Worm (Caenorhabditis elegans) whole organism, L1 larva: ENCODE results near the gene alh-1.
A peak's percentile ranks its signal among the peaks of the same experiment; 100 is the strongest.

Source experiments
- C04F5.9 ChIP-seq: sonication (generic microtip); optimal IDR thresholded peaks from 2 replicates; lab custom pipeline; 2016; ENCODE audit warnings: missing genetic modification characterization, missing compliant biosample characterization
- C16A3.4 ChIP-seq: fragments of 150-350 bp; optimal IDR thresholded peaks from 2 replicates; lab custom pipeline; 2014; ENCODE audit warnings: missing biosample characterization, missing genetic modification characterization
- C34B4.2 ChIP-seq: sonication (generic microtip); optimal IDR thresholded peaks from 2 replicates; lab custom pipeline; 2017; ENCODE audit warnings: mild to moderate bottlenecking, missing genetic modification characterization, missing compliant biosample characterization
- Y116A8C.19 ChIP-seq: sonication (generic microtip); optimal IDR thresholded peaks from 2 replicates; lab custom pipeline; 2016; ENCODE audit warnings: missing compliant biosample characterization, missing genetic modification characterization, borderline replicate concordance
- aha-1 ChIP-seq: fragments of 150-350 bp; optimal IDR thresholded peaks from 2 replicates; lab custom pipeline; 2014; ENCODE audit warnings: missing biosample characterization, missing genetic modification characterization
- ceh-8 ChIP-seq: fragments of 200-800 bp; sonication (Bioruptor generic); optimal IDR thresholded peaks from 2 replicates; lab custom pipeline; 2018; ENCODE audit warnings: mild to moderate bottlenecking, missing genetic modification characterization, moderate library complexity, missing compliant biosample characterization
- ceh-90 ChIP-seq: sonication (generic microtip); optimal IDR thresholded peaks from 2 replicates; lab custom pipeline; 2016; ENCODE audit warnings: missing genetic modification characterization, missing compliant biosample characterization
- dpl-1 ChIP-seq, 3 experiments: fragments of 150-350 bp in 2 of 3; sonication (generic microtip) in 1 of 3; optimal IDR thresholded peaks; 2 replicates each; lab custom pipeline; 2014 to 2017; ENCODE audit warnings: missing biosample characterization in 3 of 3, missing genetic modification characterization in 3 of 3, missing genetic modification reagents in 3 of 3
- efl-3 ChIP-seq: fragments of 200-800 bp; sonication (Bioruptor generic); optimal IDR thresholded peaks from 2 replicates; lab custom pipeline; 2018; ENCODE audit warnings: mild to moderate bottlenecking, missing genetic modification characterization, missing compliant biosample characterization
- ets-5 ChIP-seq: fragments of 200-800 bp; sonication (Bioruptor generic); IDR thresholded peaks from 2 replicates; pipeline ENCODE4 v1.3.6; 2022; ENCODE audit warnings: missing genetic modification characterization, missing compliant biosample characterization
- fkh-10 ChIP-seq: sonication (generic microtip); optimal IDR thresholded peaks from 2 replicates; lab custom pipeline; 2017; ENCODE audit warnings: missing biosample characterization, missing genetic modification reagents, missing genetic modification characterization
- fkh-4 ChIP-seq: sonication (generic microtip); optimal IDR thresholded peaks from 2 replicates; lab custom pipeline; 2016; ENCODE audit warnings: missing compliant biosample characterization, missing genetic modification characterization, borderline replicate concordance
- fkh-8 ChIP-seq: sonication (generic microtip); optimal IDR thresholded peaks from 2 replicates; lab custom pipeline; 2016; ENCODE audit warnings: mild to moderate bottlenecking, missing genetic modification characterization, missing compliant biosample characterization
- hlh-17 ChIP-seq: fragments of 200-800 bp; sonication (Bioruptor generic); optimal IDR thresholded peaks from 2 replicates; lab custom pipeline; 2018; ENCODE audit warnings: missing genetic modification characterization, mild to moderate bottlenecking, missing compliant biosample characterization, moderate library complexity, borderline replicate concordance
- hlh-4 ChIP-seq: sonication (generic microtip); optimal IDR thresholded peaks from 2 replicates; lab custom pipeline; 2016; ENCODE audit warnings: mild to moderate bottlenecking, missing genetic modification characterization, missing compliant biosample characterization
- isw-1 ChIP-seq: fragments of 200-800 bp; sonication (Bioruptor generic); IDR thresholded peaks from 2 replicates; pipeline ENCODE4 v1.3.6; 2022; ENCODE audit warnings: missing genetic modification characterization, missing compliant biosample characterization
- lin-14 ChIP-seq: fragments of 200-800 bp; sonication (Bioruptor generic); optimal IDR thresholded peaks from 2 replicates; lab custom pipeline; 2018; ENCODE audit warnings: mild to moderate bottlenecking, missing genetic modification characterization, moderate library complexity, missing compliant biosample characterization
- lin-15B ChIP-seq: fragments of 150-350 bp; sonication (generic microtip); optimal IDR thresholded peaks from 3 replicates; lab custom pipeline; 2014; ENCODE audit warnings: missing biosample characterization, missing genetic modification characterization
- lsy-2 ChIP-seq, 2 experiments: fragments of 150-350 bp; optimal IDR thresholded peaks; 2 replicates each; lab custom pipeline; 2014; ENCODE audit warnings: missing biosample characterization in 2 of 2, missing genetic modification characterization in 2 of 2
- mef-2 ChIP-seq: fragments of 150-350 bp; optimal IDR thresholded peaks from 2 replicates; lab custom pipeline; 2014; ENCODE audit warnings: missing biosample characterization, missing genetic modification characterization
- mep-1 ChIP-seq: fragments of 150-350 bp; optimal IDR thresholded peaks from 2 replicates; lab custom pipeline; 2014; ENCODE audit warnings: missing biosample characterization, missing genetic modification characterization
- nhr-11 ChIP-seq: fragments of 150-350 bp; optimal IDR thresholded peaks from 2 replicates; lab custom pipeline; 2014; ENCODE audit warnings: missing biosample characterization, missing genetic modification characterization
- nhr-19 ChIP-seq: fragments of 200-800 bp; sonication (Bioruptor generic); conservative IDR thresholded peaks from 2 replicates; pipeline ENCODE4 v1.3.6; 2022; ENCODE audit warnings: missing genetic modification characterization, missing compliant biosample characterization
- nhr-237 ChIP-seq: fragments of 150-350 bp; optimal IDR thresholded peaks from 2 replicates; lab custom pipeline; 2014; ENCODE audit warnings: missing biosample characterization, missing genetic modification characterization
- nhr-28 ChIP-seq: fragments of 150-350 bp; optimal IDR thresholded peaks from 2 replicates; lab custom pipeline; 2014; ENCODE audit warnings: missing biosample characterization, missing genetic modification characterization
- nhr-71 ChIP-seq: sonication (generic microtip); optimal IDR thresholded peaks from 2 replicates; lab custom pipeline; 2016; ENCODE audit warnings: mild to moderate bottlenecking, missing genetic modification characterization, moderate library complexity, missing compliant biosample characterization
- nhr-76 ChIP-seq: sonication (generic microtip); optimal IDR thresholded peaks from 2 replicates; lab custom pipeline; 2017; ENCODE audit warnings: missing biosample characterization, missing genetic modification characterization
- nhr-77 ChIP-seq: fragments of 150-350 bp; optimal IDR thresholded peaks from 2 replicates; lab custom pipeline; 2014; ENCODE audit warnings: missing biosample characterization, missing genetic modification characterization
- nhr-84 ChIP-seq: sonication (generic microtip); optimal IDR thresholded peaks from 2 replicates; lab custom pipeline; 2017; ENCODE audit warnings: missing biosample characterization, missing genetic modification characterization
- nhr-85 ChIP-seq: sonication (generic microtip); peaks from one replicate; lab custom pipeline; 2016; ENCODE audit warnings: missing genetic modification characterization, inconsistent platforms, missing compliant biosample characterization
- nhr-90 ChIP-seq: sonication (generic microtip); optimal IDR thresholded peaks from 2 replicates; lab custom pipeline; 2016; ENCODE audit warnings: mild to moderate bottlenecking, missing genetic modification characterization, missing compliant biosample characterization; ENCODE audit not compliant: poor library complexity
- pax-3 ChIP-seq: fragments of 200-800 bp; sonication (Bioruptor generic); optimal IDR thresholded peaks from 2 replicates; lab custom pipeline; 2018; ENCODE audit warnings: mild to moderate bottlenecking, missing genetic modification characterization, moderate library complexity, missing compliant biosample characterization
- pqm-1 ChIP-seq: sonication (generic microtip); optimal IDR thresholded peaks from 3 replicates; lab custom pipeline; 2017; ENCODE audit warnings: missing biosample characterization, missing genetic modification characterization
- snu-23 ChIP-seq: sonication (generic microtip); optimal IDR thresholded peaks from 2 replicates; lab custom pipeline; 2016; ENCODE audit warnings: missing genetic modification characterization, missing compliant biosample characterization
- swsn-7 ChIP-seq: sonication (generic microtip); optimal IDR thresholded peaks from 2 replicates; lab custom pipeline; 2016; ENCODE audit warnings: missing genetic modification characterization, missing compliant biosample characterization
- tbx-2 ChIP-seq: sonication (generic microtip); optimal IDR thresholded peaks from 2 replicates; lab custom pipeline; 2016; ENCODE audit warnings: missing genetic modification characterization, missing compliant biosample characterization
- unc-62 ChIP-seq: fragments of 150-350 bp; optimal IDR thresholded peaks from 2 replicates; lab custom pipeline; 2014; ENCODE audit warnings: missing biosample characterization, missing genetic modification reagents, missing genetic modification characterization
- unc-98 ChIP-seq: fragments of 200-800 bp; sonication (Bioruptor generic); IDR thresholded peaks from 2 replicates; pipeline ENCODE4 v1.3.6; 2022; ENCODE audit warnings: missing genetic modification characterization, missing compliant biosample characterization
- vab-15 ChIP-seq: sonication (generic microtip); optimal IDR thresholded peaks from 2 replicates; lab custom pipeline; 2017; ENCODE audit warnings: missing genotype, mild to moderate bottlenecking, missing genetic modification characterization, missing compliant biosample characterization
- xbp-1 ChIP-seq: sonication (generic microtip); optimal IDR thresholded peaks from 2 replicates; lab custom pipeline; 2016; ENCODE audit warnings: missing genetic modification characterization, missing compliant biosample characterization
- zag-1 ChIP-seq: fragments of 150-350 bp; optimal IDR thresholded peaks from 2 replicates; lab custom pipeline; 2014; ENCODE audit warnings: missing biosample characterization, missing genetic modification characterization
- ztf-11 ChIP-seq, 2 experiments: sonication (generic microtip); optimal IDR thresholded peaks; 2 replicates each; lab custom pipeline; 2016 to 2017; ENCODE audit warnings: missing genetic modification characterization in 2 of 2, missing biosample characterization in 1 of 2, missing compliant biosample characterization in 1 of 2
- ztf-4 ChIP-seq: fragments of 150-350 bp; optimal IDR thresholded peaks from 2 replicates; lab custom pipeline; 2014; ENCODE audit warnings: missing biosample characterization, missing genetic modification characterization

alh-1 gene

DNA sequence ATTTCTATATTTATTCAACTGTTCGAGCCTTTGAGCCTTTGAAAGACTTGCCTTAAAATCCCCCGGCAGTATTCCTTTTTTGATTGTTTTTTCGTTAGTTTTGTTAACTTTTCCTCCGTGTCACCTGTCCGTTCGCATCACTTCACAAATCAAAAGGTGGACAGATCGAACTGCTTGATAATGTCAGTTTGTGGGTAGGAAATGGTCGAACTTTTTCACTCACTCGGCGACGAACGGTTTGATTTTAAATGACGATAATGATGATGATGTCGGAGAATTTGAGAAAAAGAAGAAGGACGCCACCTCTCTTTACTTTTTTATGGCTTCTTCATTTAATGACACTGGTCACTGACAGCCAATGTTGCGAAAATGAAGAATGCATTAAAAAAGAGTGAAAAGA is 41.5 kb downstream of the alh-1 start:
- TF ChIP-seq nhr-90 (tag; lab: Kevin White, UChicago) (no peak), hlh-17 (GFP tag; lab: Kevin White, UChicago) (no peak), vab-15 (tag; lab: Kevin White, UChicago) (no peak), mef-2 (tag; lab: Kevin White, UChicago) (no peak), unc-98 (GFP tag; lab: Robert Waterston, UW) (no peak)

DNA sequence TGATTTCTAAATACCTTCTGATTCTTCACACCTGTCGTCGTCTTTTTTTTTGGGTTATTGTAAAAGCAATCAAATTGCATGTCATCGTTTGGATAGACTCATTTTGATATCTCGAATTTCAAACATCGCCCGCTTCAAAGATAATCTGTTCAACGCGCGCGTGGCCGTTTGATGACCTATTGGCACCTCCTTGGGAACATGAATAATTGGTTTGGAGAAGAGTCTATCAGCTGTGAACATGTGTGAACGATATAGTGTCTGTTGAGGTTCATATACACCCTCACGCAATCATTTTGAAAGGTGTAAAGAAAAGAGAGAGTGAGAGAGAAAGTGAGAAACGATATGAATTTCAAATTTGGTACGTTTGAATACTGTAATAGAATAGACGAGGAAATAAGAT is 43.0 kb downstream of the alh-1 start:
- TF ChIP-seq ztf-11 (tag; optimal IDR thresholded peaks at IDR 0.05; lab: Kevin White, UChicago): peak in 1 of 2 experiments; percentile 52
- no peak for TF ChIP-seq nhr-71
- TF ChIP-seq lin-15B: no peak
- no peak for TF ChIP-seq isw-1
- TF ChIP-seq nhr-76 (tag; lab: Kevin White, UChicago): no peak
- peak; percentile 96 for TF ChIP-seq tbx-2 (tag; lab: Kevin White, UChicago)

DNA sequence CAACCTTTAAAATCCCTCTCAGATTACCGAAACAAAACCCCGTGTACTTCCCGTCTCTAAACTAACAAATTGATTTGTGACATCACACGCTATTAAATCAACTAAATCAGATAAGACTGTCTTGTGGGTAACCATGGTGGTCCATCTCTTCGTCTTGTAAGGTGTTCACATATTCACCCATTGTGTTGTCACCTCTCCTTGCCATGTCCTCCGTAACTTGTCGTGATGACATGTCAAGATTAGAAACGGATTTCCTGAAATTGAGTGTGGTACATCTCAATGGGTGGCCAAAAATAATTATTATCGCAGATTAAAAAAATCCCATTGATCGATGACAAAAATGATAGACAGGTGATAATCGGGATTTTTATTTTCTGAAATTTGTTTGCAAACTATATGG is 46.8 kb downstream of the alh-1 start:
- TF ChIP-seq fkh-4 (tag; lab: Kevin White, UChicago) (no peak), nhr-11 (no peak), dpl-1 (GFP tag; optimal IDR thresholded peaks at IDR 0.05; lab: Kevin White, UChicago) (no peak), nhr-85 (tag; lab: Kevin White, UChicago) (no peak), pqm-1 (no peak), nhr-84 (tag; lab: Kevin White, UChicago) (no peak), xbp-1 (tag; lab: Kevin White, UChicago) (no peak), C16A3.4 (tag; lab: Kevin White, UChicago) (no peak), nhr-28 (tag; lab: Kevin White, UChicago) (no peak), nhr-90 (tag; lab: Kevin White, UChicago) (no peak), nhr-76 (tag; lab: Kevin White, UChicago) (no peak), fkh-8 (no peak), zag-1 (no peak), fkh-10 (GFP tag; lab: Kevin White, UChicago) (no peak), unc-62 (GFP tag; lab: Kevin White, UChicago) (no peak), unc-98 (GFP tag; lab: Robert Waterston, UW) (no peak), hlh-4 (tag; lab: Kevin White, UChicago) (no peak), nhr-19 (GFP tag; lab: Robert Waterston, UW) (no peak)
- TF ChIP-seq, all 84 proteins: peak for 0

DNA sequence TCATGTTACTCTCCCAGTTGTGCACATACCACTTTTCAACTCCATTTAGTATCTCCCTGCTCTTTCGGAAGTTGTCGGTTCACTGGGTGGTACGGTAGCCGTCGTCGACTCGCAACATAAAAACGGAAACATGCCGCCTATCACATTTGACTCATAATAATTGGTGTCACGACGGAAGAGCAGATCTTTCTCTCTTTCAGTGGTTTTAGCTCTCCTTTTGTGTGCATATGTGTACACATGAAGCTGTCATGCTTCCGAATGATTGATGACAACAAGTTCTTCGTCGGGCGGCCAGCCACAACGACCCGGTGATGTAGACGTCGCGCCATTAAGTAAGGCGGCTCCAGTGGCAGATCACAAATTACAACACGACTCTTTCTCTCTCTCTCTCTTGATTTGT is 48.2 kb downstream of the alh-1 start:
- TF ChIP-seq hlh-17 (GFP tag; lab: Kevin White, UChicago) (no peak), tbx-2 (tag; lab: Kevin White, UChicago) (peak; percentile 92), nhr-237 (tag; lab: Kevin White, UChicago) (no peak)

DNA sequence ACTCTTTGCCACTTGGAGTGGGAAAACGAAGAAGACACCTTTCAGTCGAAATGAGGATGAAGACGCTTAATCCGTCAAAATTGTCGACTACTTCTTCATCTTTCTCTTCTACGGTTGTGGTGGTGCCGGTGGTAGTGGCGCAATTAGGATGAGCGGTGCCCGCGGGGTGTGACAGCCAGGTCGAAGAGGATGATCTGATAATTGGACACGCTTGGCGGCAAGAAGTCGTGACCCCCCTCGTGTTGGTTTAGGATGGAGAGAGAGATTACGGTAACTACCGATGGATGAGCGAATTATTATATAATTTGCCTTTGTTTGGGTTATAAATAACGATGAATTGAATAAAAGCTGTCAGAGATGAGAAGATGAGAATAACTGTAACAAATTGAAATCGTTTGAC is 49.4 kb downstream of the alh-1 start:
- TF ChIP-seq Y116A8C.19 (tag; lab: Kevin White, UChicago) (no peak), nhr-85 (tag; lab: Kevin White, UChicago) (peak; percentile 75), ets-5 (GFP tag; lab: Robert Waterston, UW) (0 out of 2 replicates have a peak, but pooled peaks have one; percentile 28), tbx-2 (tag; lab: Kevin White, UChicago) (peak; percentile 39)

DNA sequence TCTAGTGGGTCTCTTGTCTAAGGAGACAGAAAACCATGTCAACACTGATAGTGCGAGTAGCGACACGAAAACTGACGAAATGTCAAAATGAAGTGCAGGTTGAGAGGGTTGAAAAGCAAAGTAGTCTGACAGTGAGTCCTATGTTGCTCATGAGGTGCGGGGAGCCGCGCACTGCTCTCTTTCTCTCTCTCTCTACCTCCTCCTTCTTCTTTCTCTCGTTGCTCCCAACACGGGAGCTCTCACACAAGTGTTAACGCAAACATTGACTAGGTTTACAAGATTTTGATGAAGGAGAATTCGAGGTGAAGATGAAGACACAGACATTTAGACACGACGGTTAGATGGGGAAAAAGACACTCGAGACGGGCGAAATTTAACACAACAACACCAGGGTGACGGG is 51.7 kb downstream of the alh-1 start:
- TF ChIP-seq hlh-4 (tag; lab: Kevin White, UChicago) (no peak), aha-1 (tag; lab: Kevin White, UChicago) (no peak), pqm-1 (no peak), lsy-2 (tag; optimal IDR thresholded peaks at IDR 0.05; lab: Kevin White, UChicago) (peak in 1 of 2 experiments; percentile 23), C04F5.9 (tag; lab: Kevin White, UChicago) (no peak), ztf-11 (tag; optimal IDR thresholded peaks at IDR 0.05; lab: Kevin White, UChicago) (no peak), C34B4.2 (tag; lab: Kevin White, UChicago) (no peak), efl-3 (GFP tag; lab: Kevin White, UChicago) (no peak), ztf-4 (tag; lab: Kevin White, UChicago) (no peak), lin-14 (GFP tag; lab: Kevin White, UChicago) (peak; percentile 26), vab-15 (tag; lab: Kevin White, UChicago) (no peak), unc-98 (GFP tag; lab: Robert Waterston, UW) (no peak), nhr-77 (tag; lab: Kevin White, UChicago) (peak; percentile 64), ceh-8 (no peak), swsn-7 (tag; lab: Kevin White, UChicago) (no peak), ceh-90 (tag; lab: Kevin White, UChicago) (no peak), mep-1 (tag; lab: Kevin White, UChicago) (no peak), pax-3 (tag; lab: Kevin White, UChicago) (no peak), snu-23 (GFP tag; lab: Kevin White, UChicago) (no peak), fkh-4 (tag; lab: Kevin White, UChicago) (no peak), unc-62 (GFP tag; lab: Kevin White, UChicago) (no peak)
